Fruit fly (Drosophila melanogaster) whole organism, adult: Measurements from ENCODE around the gene cmb.

Experiments
- CG12768 ChIP-seq: fragments of 200-800 bp; sonication (Bioruptor generic); optimal IDR thresholded peaks from 2 replicates; lab custom pipeline; 2017; ENCODE audit warnings: missing biosample characterization, missing genetic modification characterization, mild to moderate bottlenecking, moderate library complexity, missing genetic modification reagents
- CG14711 ChIP-seq: fragments of 200-800 bp; sonication (Bioruptor generic); optimal IDR thresholded peaks from 2 replicates; lab custom pipeline; 2018; ENCODE audit warnings: missing biosample characterization, mild to moderate bottlenecking, missing genetic modification characterization, moderate library complexity
- CG1620 ChIP-seq: fragments of 200-800 bp; sonication (Bioruptor generic); optimal IDR thresholded peaks from 2 replicates; lab custom pipeline; 2016; ENCODE audit warnings: missing biosample characterization, missing genetic modification characterization
- CG5204 ChIP-seq: fragments of 200-800 bp; sonication (Bioruptor generic); optimal IDR thresholded peaks from 2 replicates; lab custom pipeline; 2016; ENCODE audit warnings: missing biosample characterization, missing genetic modification characterization
- CG7101 ChIP-seq: fragments of 200-800 bp; sonication (Bioruptor generic); optimal IDR thresholded peaks from 2 replicates; lab custom pipeline; 2018; ENCODE audit warnings: missing biosample characterization, mild to moderate bottlenecking, missing genetic modification characterization, moderate library complexity
- Mnt ChIP-seq: fragments of 200-800 bp; sonication (Bioruptor generic); optimal IDR thresholded peaks from 2 replicates; lab custom pipeline; 2016; ENCODE audit warnings: missing biosample characterization, mild to moderate bottlenecking, missing genetic modification characterization
- kay ChIP-seq: fragments of 200-800 bp; sonication (Bioruptor generic); peaks from one replicate; lab custom pipeline; 2016; ENCODE audit warnings: missing biosample characterization, missing genetic modification characterization, borderline replicate concordance
- toe ChIP-seq: fragments of 200-800 bp; sonication (Bioruptor generic); optimal IDR thresholded peaks from 2 replicates; lab custom pipeline; 2016; ENCODE audit warnings: missing biosample characterization, missing genetic modification characterization

DNA sequence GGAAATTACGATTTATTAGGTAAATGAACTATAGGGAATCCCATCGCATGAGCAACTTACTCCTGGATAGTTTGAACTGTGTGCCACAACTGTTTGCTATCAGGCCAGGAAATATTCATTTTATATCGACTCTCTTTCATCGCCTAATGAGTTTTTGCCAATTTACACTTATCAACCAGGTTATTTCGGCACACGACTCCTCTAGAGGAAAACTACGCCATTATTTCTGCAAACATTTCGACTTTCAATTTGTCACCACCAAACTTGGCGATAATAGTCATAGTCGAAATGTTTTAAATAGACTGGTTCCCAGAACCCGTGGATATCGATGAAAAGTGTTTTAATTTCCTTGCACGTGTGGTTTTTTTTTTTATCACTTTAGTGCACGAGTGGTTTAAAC is 5.4 kb upstream of the cmb start, which contains the start of gene CG10154:
- TF ChIP-seq CG7101 (no peak), toe (GFP tag; lab: Kevin White, UChicago) (no peak), CG12768 (GFP tag; lab: Kevin White, UChicago) (no peak), CG14711 (no peak), kay (GFP tag; lab: Kevin White, UChicago) (no peak), CG1620 (no peak), Mnt (GFP tag; lab: Kevin White, UChicago) (no peak), CG5204 (GFP tag; lab: Kevin White, UChicago) (no peak)
